Fruit fly (Drosophila melanogaster): Measurements from ENCODE around the gene Etl1.

The Etl1 gene

dm6 chr2L:9930280-9930679 lies 17.9 kb upstream of the Etl1 start, which contains the start of gene CG42367:
TSS of gene CG42367 (plus strand) at chr2L:9930580.
- TF ChIP-seq noc (tag; optimal IDR thresholded peaks at IDR 0.05), result no peak

dm6 chr2L:9924765-9925164 lies 12.4 kb upstream of the Etl1 start, which contains the start of the genes TbCMF46 and CG42366:
TSS of gene TbCMF46 (minus strand) at chr2L:9924865.
TSS of gene CG42366 (plus strand) at chr2L:9925161.
- no peak for TF ChIP-seq noc (tag; optimal IDR thresholded peaks at IDR 0.05)

dm6 chr2L:9921401-9921800 lies 9.0 kb upstream of the Etl1 start, which contains the start of gene CG4592:
TSS of gene CG4592 (plus strand) at chr2L:9921633.
- no peak for TF ChIP-seq noc (tag; optimal IDR thresholded peaks at IDR 0.05)

dm6 chr2L:9919949-9920348 lies 7.5 kb upstream of the Etl1 start, which contains the start of gene CG4594:
TSS of gene CG4594 (plus strand) at chr2L:9920160.
- no peak for TF ChIP-seq noc (tag; optimal IDR thresholded peaks at IDR 0.05)

- TF ChIP-seq noc (tag; optimal IDR thresholded peaks at IDR 0.05), result no peak
Measured at dm6 chr2L:9919218-9919617, 6.8 kb upstream of the Etl1 start.

dm6 chr2L:9918020-9918959 lies 5.9 kb upstream of the Etl1 start, which contains the start of the genes CG5885 and CG4598:
TSS of gene CG5885 (minus strand) at chr2L:9918330.
TSS of gene CG4598 (plus strand) at chr2L:9918618.
- peak; percentile 68 for TF ChIP-seq noc (tag; optimal IDR thresholded peaks at IDR 0.05)

dm6 chr2L:9915011-9915850 lies 2.8 kb upstream of the Etl1 start, which contains the start of gene yip2:
TSS of gene yip2 (plus strand) at chr2L:9915253.
- peak; percentile 70 for TF ChIP-seq noc (tag; optimal IDR thresholded peaks at IDR 0.05)

- TF ChIP-seq noc (tag; optimal IDR thresholded peaks at IDR 0.05), result peak; percentile 25
Measured at dm6 chr2L:9911783-9912182, 625 bp downstream of the Etl1 start.

dm6 chr2L:9908468-9908967 lies 3.9 kb downstream of the Etl1 start, which contains the start of gene CG13124:
TSS of gene CG13124 (minus strand) at chr2L:9908633.
- TF ChIP-seq noc (tag; optimal IDR thresholded peaks at IDR 0.05), result no peak

- no peak for TF ChIP-seq noc (tag; optimal IDR thresholded peaks at IDR 0.05)
Measured at dm6 chr2L:9907320-9908256, 4.8 kb downstream of the Etl1 start.

dm6 chr2L:9906641-9907040 lies 5.8 kb downstream of the Etl1 start:
- no peak for TF ChIP-seq noc (tag; optimal IDR thresholded peaks at IDR 0.05)

- TF ChIP-seq noc (tag; optimal IDR thresholded peaks at IDR 0.05), result no peak
Measured at dm6 chr2L:9903028-9903427, 9.4 kb downstream of the Etl1 start, which contains the start of gene Muc30E. TSS of gene Muc30E (minus strand) at chr2L:9903128.

dm6 chr2L:9897296-9897695 lies 15.1 kb downstream of the Etl1 start, which contains the start of gene RpS2:
TSS of gene RpS2 (minus strand) at chr2L:9897552.
- TF ChIP-seq noc (tag; optimal IDR thresholded peaks at IDR 0.05), result peak; percentile 20

- TF ChIP-seq noc (tag; optimal IDR thresholded peaks at IDR 0.05), result peak; percentile 52
Measured at dm6 chr2L:9894871-9895364, 17.5 kb downstream of the Etl1 start, which contains the start of gene Bka. TSS of gene Bka (plus strand) at chr2L:9895287.
